Fruit fly (Drosophila melanogaster): ENCODE data around the gene Pis.

DNA sequence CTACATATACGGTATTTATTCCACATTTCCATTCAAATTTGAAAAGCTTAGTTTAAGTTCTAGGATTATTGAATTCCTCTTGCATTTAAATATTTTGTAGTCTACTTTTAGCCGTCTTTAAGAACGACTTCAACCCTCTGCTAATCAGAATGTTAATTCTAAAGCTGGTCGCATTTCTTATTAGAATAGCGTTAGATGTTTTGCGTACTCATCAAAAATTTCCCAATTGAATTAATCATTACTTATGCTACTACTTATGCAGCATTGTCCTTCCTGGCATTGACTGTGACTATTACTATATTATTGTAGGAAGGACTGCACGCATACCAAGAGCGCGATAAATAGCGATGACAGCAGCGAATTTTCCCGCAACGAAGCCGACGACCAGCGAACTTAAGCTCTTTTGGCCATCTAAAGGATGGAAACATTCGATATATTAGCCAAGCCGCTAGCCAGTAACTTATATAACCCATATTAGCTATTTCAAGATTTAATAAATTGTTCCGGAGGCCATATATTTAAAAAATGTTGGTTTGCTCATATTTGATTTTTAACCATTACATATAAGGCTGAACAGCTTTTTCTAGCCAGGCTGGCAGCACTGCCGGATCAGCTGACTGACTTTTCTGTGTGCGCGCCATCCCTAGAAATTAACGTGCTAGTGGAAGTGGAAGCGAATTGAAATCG, 6.6 kb downstream of the Pis start, which contains the start of gene CG8128:
- no peak for TF ChIP-seq CG8478 (optimal IDR thresholded peaks at IDR 0.05)
- TF ChIP-seq CTCF (optimal IDR thresholded peaks at IDR 0.05) = no peak

Data from S2 (cell line).